Fruit fly (Drosophila melanogaster): ENCODE data around the gene lute.

dm6 chr3R:17400102-17400501 is 20.4 kb downstream of the lute start:
- TF ChIP-seq insv (optimal IDR thresholded peaks at IDR 0.05) (no peak), ttk (optimal IDR thresholded peaks at IDR 0.05) (no peak)

All from Kc167 (cell line).